Worm (Caenorhabditis elegans): ENCODE data around the gene atg-16.1.

The atg-16.1 gene

ce11 chrX:4453820-4454219 is 8.4 kb downstream of the atg-16.1 start, which contains the start of gene F02E8.4:
Gene F02E8.4, plus strand, starts transcription at chrX:4454120.
- no peak for TF ChIP-seq egl-44 (GFP tag; IDR thresholded peaks at IDR 0.05)
- TF ChIP-seq fkh-3 (tag; optimal IDR thresholded peaks at IDR 0.05): no peak
- TF ChIP-seq dpl-1 (GFP tag; optimal IDR thresholded peaks at IDR 0.05): no peak
- TF ChIP-seq madf-8 (GFP tag; conservative IDR thresholded peaks at IDR 0.05): no peak
- TF ChIP-seq efl-1 (GFP tag; optimal IDR thresholded peaks at IDR 0.05): no peak
- no peak for TF ChIP-seq hlh-26 (GFP tag; conservative IDR thresholded peaks at IDR 0.05)
- no peak for TF ChIP-seq ztf-26 (tag; optimal IDR thresholded peaks at IDR 0.05)
- no peak for TF ChIP-seq egl-18 (GFP tag; IDR thresholded peaks at IDR 0.05)
- TF ChIP-seq F57A8.1 (GFP tag; optimal IDR thresholded peaks at IDR 0.05): no peak
- TF ChIP-seq F49E8.2 (tag; optimal IDR thresholded peaks at IDR 0.05; ENCODE audit: insufficient read depth): no peak
- TF ChIP-seq pha-4 (tag; optimal IDR thresholded peaks at IDR 0.05): no peak
- TF ChIP-seq B0035.1 (tag; optimal IDR thresholded peaks at IDR 0.05): no peak
- TF ChIP-seq somi-1 (GFP tag; optimal IDR thresholded peaks at IDR 0.05): no peak
- no peak for TF ChIP-seq mcd-1 (GFP tag; IDR thresholded peaks at IDR 0.05)
- no peak for TF ChIP-seq ceh-40 (GFP tag; IDR thresholded peaks at IDR 0.05)
- TF ChIP-seq tbp1 (GFP tag; optimal IDR thresholded peaks at IDR 0.05): no peak
- no peak for TF ChIP-seq attf-3 (GFP tag; conservative IDR thresholded peaks at IDR 0.05)
- no peak for TF ChIP-seq Y53G8AR.9 (GFP tag; conservative IDR thresholded peaks at IDR 0.05)
- TF ChIP-seq F52B5.7 (tag; optimal IDR thresholded peaks at IDR 0.05): no peak

- TF ChIP-seq ZK185.1 (tag; optimal IDR thresholded peaks at IDR 0.05; ENCODE audit: poor library complexity, severe bottlenecking): peak; percentile 39
- peak; percentile 24 for TF ChIP-seq F52B5.7 (tag; optimal IDR thresholded peaks at IDR 0.05)
- TF ChIP-seq pbrm-1 (GFP tag; IDR thresholded peaks at IDR 0.05): peak; percentile 65; the same call in 1 of the 2 replicates
- no peak for TF ChIP-seq aptf-2 (GFP tag; conservative IDR thresholded peaks at IDR 0.05)
- TF ChIP-seq hmg-1.2 (GFP tag; IDR thresholded peaks at IDR 0.05): peak; percentile 64
- TF ChIP-seq lin-26 (GFP tag; IDR thresholded peaks at IDR 0.05): peak; percentile 88
- peak; percentile 71 for TF ChIP-seq dox-1 (GFP tag; IDR thresholded peaks at IDR 0.05)
- TF ChIP-seq D2030.7 (GFP tag; IDR thresholded peaks at IDR 0.05): peak; percentile 68
- peak; percentile 19; the same call in 1 of the 2 replicates for TF ChIP-seq rcor-1 (GFP tag; IDR thresholded peaks at IDR 0.05)
- peak; percentile 83 for TF ChIP-seq B0261.1 (tag; optimal IDR thresholded peaks at IDR 0.05)
- no peak for TF ChIP-seq atf-7 (tag; optimal IDR thresholded peaks at IDR 0.05)
- TF ChIP-seq Y79H2A.3 (GFP tag; conservative IDR thresholded peaks at IDR 0.05): no peak
- no peak for TF ChIP-seq egrh-3 (GFP tag; IDR thresholded peaks at IDR 0.05)
- peak; percentile 1 for TF ChIP-seq nhr-80 (tag; optimal IDR thresholded peaks at IDR 0.05)
- TF ChIP-seq Y56A3A.18 (GFP tag; IDR thresholded peaks at IDR 0.05): 0 out of 2 replicates have a peak, but pooled peaks have one; percentile 26
- no peak for TF ChIP-seq hlh-12 (tag; optimal IDR thresholded peaks at IDR 0.05)
- peak; percentile 33 for TF ChIP-seq F49E8.2 (tag; optimal IDR thresholded peaks at IDR 0.05; ENCODE audit: insufficient read depth)
- TF ChIP-seq bed-1 (GFP tag; IDR thresholded peaks at IDR 0.05): 0 out of 2 replicates have a peak, but pooled peaks have one; percentile 23
- TF ChIP-seq ztf-18 (tag; optimal IDR thresholded peaks at IDR 0.05): peak; percentile 35
- TF ChIP-seq egl-44 (GFP tag; IDR thresholded peaks at IDR 0.05): peak; percentile 75; the same call in 1 of the 2 replicates
- peak; percentile 70 for TF ChIP-seq die-1 (tag; optimal IDR thresholded peaks at IDR 0.05)
- no peak for TF ChIP-seq B0336.3 (GFP tag; IDR thresholded peaks at IDR 0.05)
- no peak for TF ChIP-seq F22D6.2 (tag; optimal IDR thresholded peaks at IDR 0.05)
- peak; percentile 54 for TF ChIP-seq snpc-4 (GFP tag; optimal IDR thresholded peaks at IDR 0.05)
- peak in 2 of 4 experiments; percentile 56 to 61 for TF ChIP-seq snpc-4 (tag; optimal IDR thresholded peaks at IDR 0.05)
- no peak for TF ChIP-seq B0019.2 (GFP tag; conservative IDR thresholded peaks at IDR 0.05)
- TF ChIP-seq snpc-1.1 (tag; optimal IDR thresholded peaks at IDR 0.05; ENCODE audit: insufficient read depth): peak; percentile 29
- no peak for TF ChIP-seq ama-1 (optimal IDR thresholded peaks at IDR 0.05)
- peak in 1 of 2 experiments; percentile 35 for TF ChIP-seq ama-1 (GFP tag; optimal IDR thresholded peaks at IDR 0.05)
- peak; percentile 57 for TF ChIP-seq F57A8.1 (GFP tag; optimal IDR thresholded peaks at IDR 0.05)
- TF ChIP-seq ztf-25 (GFP tag; IDR thresholded peaks at IDR 0.05): peak; percentile 75; the same call in 1 of the 2 replicates
- TF ChIP-seq hmg-20 (GFP tag; IDR thresholded peaks at IDR 0.05): 0 out of 2 replicates have a peak, but pooled peaks have one; percentile 12
- peak; percentile 35 for TF ChIP-seq T07F8.4 (tag; optimal IDR thresholded peaks at IDR 0.05)
These were observed 9.2 kb downstream of the atg-16.1 start for ce11 chrX:4453101-4453500.

Data from whole organism, young adult.